Worm (Caenorhabditis elegans): Measurements from ENCODE around the gene T05C7.4.
"Not testable (repeated sequence)": the region's sequence is repeated elsewhere in the genome, so short reads cannot be mapped to it uniquely, and the experiment has no call there.

T05C7.4 gene

ce11 chrIV:78206-78605 is 24.8 kb upstream of the T05C7.4 start:
- TF ChIP-seq med-1 (GFP tag; optimal IDR thresholded peaks at IDR 0.05; ENCODE audit: insufficient read depth) (no peak), ztf-29 (GFP tag; IDR thresholded peaks at IDR 0.05) (no peak), klf-2 (GFP tag; conservative IDR thresholded peaks at IDR 0.05) (no peak), tab-1 (GFP tag; IDR thresholded peaks at IDR 0.05) (no peak), flt-1 (GFP tag; IDR thresholded peaks at IDR 0.05) (no peak), ref-1 (GFP tag; conservative IDR thresholded peaks at IDR 0.05) (no peak), T22C8.4 (GFP tag; IDR thresholded peaks at IDR 0.05) (no peak), ztf-23 (GFP tag; IDR thresholded peaks at IDR 0.05) (no peak), cog-1 (tag; optimal IDR thresholded peaks at IDR 0.05) (no peak)

DNA sequence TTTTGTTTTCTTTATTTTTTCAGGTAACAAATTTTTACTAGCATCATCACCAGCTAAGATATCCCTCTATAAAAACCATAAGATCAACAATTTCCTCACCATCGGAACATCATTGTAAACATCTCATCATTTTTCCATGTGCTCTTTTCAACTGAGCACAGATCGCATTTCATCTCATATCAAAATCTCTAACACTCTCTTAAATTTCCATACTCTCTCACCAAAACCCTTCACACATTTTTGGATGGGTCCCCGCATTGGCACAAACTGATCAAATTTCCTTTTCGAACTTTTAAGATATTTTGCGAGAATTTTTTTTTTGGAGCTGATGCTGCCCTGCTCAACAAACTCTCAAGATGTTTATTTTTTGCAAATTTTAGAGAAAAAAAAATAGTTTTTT is 24.0 kb upstream of the T05C7.4 start:
- no peak for TF ChIP-seq flt-1 (GFP tag; IDR thresholded peaks at IDR 0.05)
- no peak for TF ChIP-seq ref-1 (GFP tag; conservative IDR thresholded peaks at IDR 0.05)
- no peak for TF ChIP-seq klf-2 (GFP tag; conservative IDR thresholded peaks at IDR 0.05)
- TF ChIP-seq med-1 (GFP tag; optimal IDR thresholded peaks at IDR 0.05; ENCODE audit: insufficient read depth): no peak
- no peak for TF ChIP-seq ztf-23 (GFP tag; IDR thresholded peaks at IDR 0.05)
- TF ChIP-seq T22C8.4 (GFP tag; IDR thresholded peaks at IDR 0.05): no peak
- TF ChIP-seq cog-1 (tag; optimal IDR thresholded peaks at IDR 0.05): no peak
- no peak for TF ChIP-seq ztf-29 (GFP tag; IDR thresholded peaks at IDR 0.05)
- TF ChIP-seq tab-1 (GFP tag; IDR thresholded peaks at IDR 0.05): no peak

DNA sequence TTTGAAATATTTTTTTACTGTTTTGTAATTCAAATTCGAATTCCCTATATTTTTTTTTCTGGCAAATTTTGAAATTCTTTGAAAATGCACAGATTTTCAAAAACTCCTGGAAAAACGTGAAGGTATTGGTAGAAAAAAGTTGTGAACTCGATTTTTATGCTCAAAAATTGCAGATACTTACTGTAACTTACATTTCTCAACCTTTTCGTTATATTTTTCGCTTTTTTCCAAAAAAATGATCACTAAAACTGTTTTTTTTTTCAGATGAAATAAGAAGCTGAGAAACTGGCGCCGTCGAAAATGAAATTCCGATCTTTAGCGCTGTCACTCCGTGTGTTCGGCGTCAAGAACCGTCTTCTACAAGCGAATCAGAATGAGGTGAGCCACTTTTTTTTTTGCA is 22.6 kb upstream of the T05C7.4 start, which contains the start of gene T05C7.8:
T05C7.8 (plus strand) TSS at position 301 of the 400 bp plus-strand sequence.
- TF ChIP-seq flt-1 (GFP tag; IDR thresholded peaks at IDR 0.05) (no peak), ref-1 (GFP tag; conservative IDR thresholded peaks at IDR 0.05) (no peak), klf-2 (GFP tag; conservative IDR thresholded peaks at IDR 0.05) (no peak), ztf-29 (GFP tag; IDR thresholded peaks at IDR 0.05) (no peak), ztf-23 (GFP tag; IDR thresholded peaks at IDR 0.05) (no peak), med-1 (GFP tag; optimal IDR thresholded peaks at IDR 0.05; ENCODE audit: insufficient read depth) (no peak), tab-1 (GFP tag; IDR thresholded peaks at IDR 0.05) (no peak), T22C8.4 (GFP tag; IDR thresholded peaks at IDR 0.05) (no peak), cog-1 (tag; optimal IDR thresholded peaks at IDR 0.05) (no peak)

ce11 chrIV:73175-73574 is 19.7 kb upstream of the T05C7.4 start:
- TF ChIP-seq ztf-29 (GFP tag; IDR thresholded peaks at IDR 0.05) (no peak), cog-1 (tag; optimal IDR thresholded peaks at IDR 0.05) (no peak), ztf-23 (GFP tag; IDR thresholded peaks at IDR 0.05) (no peak), flt-1 (GFP tag; IDR thresholded peaks at IDR 0.05) (no peak), tab-1 (GFP tag; IDR thresholded peaks at IDR 0.05) (no peak), med-1 (GFP tag; optimal IDR thresholded peaks at IDR 0.05; ENCODE audit: insufficient read depth) (no peak), T22C8.4 (GFP tag; IDR thresholded peaks at IDR 0.05) (no peak), ref-1 (GFP tag; conservative IDR thresholded peaks at IDR 0.05) (no peak), klf-2 (GFP tag; conservative IDR thresholded peaks at IDR 0.05) (no peak)

DNA sequence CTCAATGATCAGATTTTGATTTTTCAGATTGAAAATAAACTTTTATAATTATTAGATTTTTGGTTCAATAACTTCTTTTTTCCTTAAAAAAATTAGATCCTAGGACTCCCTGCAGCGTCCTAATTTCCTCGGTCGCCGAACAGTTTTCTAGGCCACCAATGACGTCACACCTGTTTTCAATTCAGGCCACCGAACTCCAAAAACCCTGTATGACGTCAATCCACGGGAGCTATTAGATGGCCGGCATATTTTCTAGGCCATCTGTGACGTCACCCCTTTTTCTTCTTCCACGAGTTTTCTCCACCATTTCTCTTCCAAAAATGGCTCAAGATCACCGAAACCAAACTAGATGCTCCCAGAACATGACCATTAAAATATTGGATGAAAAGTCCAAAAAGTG is 17.8 kb upstream of the T05C7.4 start:
- TF ChIP-seq klf-2 (GFP tag; conservative IDR thresholded peaks at IDR 0.05) (no peak), med-1 (GFP tag; optimal IDR thresholded peaks at IDR 0.05; ENCODE audit: insufficient read depth) (no peak), T22C8.4 (GFP tag; IDR thresholded peaks at IDR 0.05) (no peak), flt-1 (GFP tag; IDR thresholded peaks at IDR 0.05) (no peak), ref-1 (GFP tag; conservative IDR thresholded peaks at IDR 0.05) (no peak), cog-1 (tag; optimal IDR thresholded peaks at IDR 0.05) (no peak)

ce11 chrIV:61448-61847 is 8.0 kb upstream of the T05C7.4 start, which contains the start of gene T05C7.7:
Gene T05C7.7 (plus strand): TSS chrIV:61748.
- TF ChIP-seq tab-1 (GFP tag; IDR thresholded peaks at IDR 0.05); klf-2 (GFP tag; conservative IDR thresholded peaks at IDR 0.05); med-1 (GFP tag; optimal IDR thresholded peaks at IDR 0.05; ENCODE audit: insufficient read depth): not testable (repeated sequence)

- TF ChIP-seq klf-2 (GFP tag; conservative IDR thresholded peaks at IDR 0.05) (no peak), ztf-23 (GFP tag; IDR thresholded peaks at IDR 0.05) (no peak), ztf-29 (GFP tag; IDR thresholded peaks at IDR 0.05) (no peak), med-1 (GFP tag; optimal IDR thresholded peaks at IDR 0.05; ENCODE audit: insufficient read depth) (no peak), ref-1 (GFP tag; conservative IDR thresholded peaks at IDR 0.05) (no peak), tab-1 (GFP tag; IDR thresholded peaks at IDR 0.05) (no peak), T22C8.4 (GFP tag; IDR thresholded peaks at IDR 0.05) (no peak), cog-1 (tag; optimal IDR thresholded peaks at IDR 0.05) (no peak), flt-1 (GFP tag; IDR thresholded peaks at IDR 0.05) (no peak)
Measured at ce11 chrIV:58818-59217, 5.4 kb upstream of the T05C7.4 start, which contains the start of gene T05C7.5. Gene T05C7.5 (minus strand): TSS chrIV:58918.

DNA sequence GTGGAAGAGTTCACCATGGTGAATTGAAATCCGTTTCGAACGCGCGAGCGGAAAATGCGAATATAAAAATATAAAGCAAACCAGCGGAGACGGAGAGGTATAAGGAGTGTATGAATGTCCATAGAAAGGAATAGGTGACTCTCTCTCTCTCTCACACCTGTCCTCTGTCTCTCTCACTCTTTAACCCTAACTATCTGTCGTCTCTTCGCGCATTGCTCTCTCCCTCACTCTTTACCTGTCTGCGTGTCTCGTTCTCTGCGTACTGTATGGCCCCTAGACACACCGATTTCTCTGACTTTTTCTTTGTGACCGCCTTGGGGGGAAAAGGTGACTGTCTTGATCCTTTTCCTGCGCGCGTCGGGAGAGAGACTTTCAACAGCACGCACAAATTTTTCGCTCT is 2.2 kb downstream of the T05C7.4 start:
- TF ChIP-seq med-1 (GFP tag; optimal IDR thresholded peaks at IDR 0.05; ENCODE audit: insufficient read depth) (no peak), ref-1 (GFP tag; conservative IDR thresholded peaks at IDR 0.05) (no peak), flt-1 (GFP tag; IDR thresholded peaks at IDR 0.05) (0 out of 2 replicates have a peak, but pooled peaks have one; percentile 23), ztf-29 (GFP tag; IDR thresholded peaks at IDR 0.05) (no peak)

ce11 chrIV:48780-49179 is 4.7 kb downstream of the T05C7.4 start, which contains the start of gene frm-5.1:
Gene frm-5.1 (minus strand): TSS chrIV:48880.
- no peak for TF ChIP-seq tab-1 (GFP tag; IDR thresholded peaks at IDR 0.05)
- no peak for TF ChIP-seq klf-2 (GFP tag; conservative IDR thresholded peaks at IDR 0.05)
- no peak for TF ChIP-seq flt-1 (GFP tag; IDR thresholded peaks at IDR 0.05)
- no peak for TF ChIP-seq ref-1 (GFP tag; conservative IDR thresholded peaks at IDR 0.05)
- no peak for TF ChIP-seq ztf-29 (GFP tag; IDR thresholded peaks at IDR 0.05)
- TF ChIP-seq cog-1 (tag; optimal IDR thresholded peaks at IDR 0.05): no peak
- no peak for TF ChIP-seq ztf-23 (GFP tag; IDR thresholded peaks at IDR 0.05)
- no peak for TF ChIP-seq T22C8.4 (GFP tag; IDR thresholded peaks at IDR 0.05)
- no peak for TF ChIP-seq med-1 (GFP tag; optimal IDR thresholded peaks at IDR 0.05; ENCODE audit: insufficient read depth)

DNA sequence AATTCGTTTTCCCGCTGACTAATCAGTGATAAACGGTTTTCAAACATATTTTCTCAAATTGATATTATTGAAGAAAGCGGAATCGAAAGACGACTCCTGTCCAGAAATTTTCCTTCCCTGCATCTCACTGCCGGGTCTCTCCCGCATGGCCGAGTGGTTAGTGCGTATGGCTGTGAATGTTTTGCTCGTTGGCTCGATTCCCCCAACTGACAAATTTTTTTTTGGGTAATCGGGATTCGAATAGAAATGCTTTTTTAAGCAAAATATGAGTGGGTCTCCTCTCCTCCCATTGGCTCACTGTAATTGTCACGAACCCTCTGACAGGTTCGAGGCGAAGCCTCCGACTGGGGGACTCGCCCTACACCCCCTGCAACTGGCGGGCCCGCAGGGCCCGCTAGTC is 36.2 kb downstream of the T05C7.4 start:
- TF ChIP-seq tab-1 (GFP tag; IDR thresholded peaks at IDR 0.05): 0 out of 2 replicates have a peak, but pooled peaks have one; percentile 16

All from whole organism, midembryonic.